Worm (Caenorhabditis elegans) whole organism, early embryonic: ENCODE data around the gene ZK185.4.

Experiments used
- B0310.2 ChIP-seq: sonication (generic microtip); optimal IDR thresholded peaks from 2 replicates; lab custom pipeline; 2016; ENCODE audit warnings: mild to moderate bottlenecking, missing genetic modification characterization, missing compliant biosample characterization
- F13C5.2 ChIP-seq: sonication (generic microtip); optimal IDR thresholded peaks from 2 replicates; lab custom pipeline; 2017; ENCODE audit warnings: mild to moderate bottlenecking, missing genetic modification characterization, inconsistent platforms, missing compliant biosample characterization
- ama-1 ChIP-seq: fragments of 150-350 bp; optimal IDR thresholded peaks from 2 replicates; lab custom pipeline; 2014
- ceh-36 ChIP-seq: sonication (generic microtip); optimal IDR thresholded peaks from 2 replicates; lab custom pipeline; 2016; ENCODE audit warnings: missing genetic modification characterization, inconsistent platforms, missing compliant biosample characterization
- flt-1 ChIP-seq: fragments of 200-800 bp; sonication (Bioruptor generic); IDR thresholded peaks from 2 replicates; pipeline ENCODE4 v1.3.6; 2022; ENCODE audit warnings: missing genetic modification characterization, missing compliant biosample characterization
- hmbx-1 ChIP-seq: sonication (generic microtip); optimal IDR thresholded peaks from 2 replicates; lab custom pipeline; 2016; ENCODE audit warnings: mild to moderate bottlenecking, missing genetic modification characterization, missing compliant biosample characterization
- hmg-4 ChIP-seq: fragments of 200-800 bp; sonication (Bioruptor generic); optimal IDR thresholded peaks from 2 replicates; lab custom pipeline; 2018; ENCODE audit warnings: mild to moderate bottlenecking, missing genetic modification characterization, missing compliant biosample characterization

ce11 chrIV:4544215-4544614, 11.3 kb upstream of the ZK185.4 start:
- TF ChIP-seq ama-1 (lab: Kevin White, UChicago) (no peak), ceh-36 (tag; lab: Kevin White, UChicago) (no peak), flt-1 (GFP tag; lab: Robert Waterston, UW) (no peak), hmg-4 (no peak), F13C5.2 (no peak), B0310.2 (tag; lab: Kevin White, UChicago) (no peak), hmbx-1 (no peak)
